Worm (Caenorhabditis elegans): ENCODE measurements around the gene raga-1.
A peak's percentile ranks its signal among the peaks of the same experiment; 100 is the strongest.

Gene raga-1

ce11 chrII:11293433-11293832, 7.7 kb upstream of the raga-1 start, which contains the start of gene C47G2.4 (continued):
- no peak for TF ChIP-seq F57C9.4 (tag; optimal IDR thresholded peaks at IDR 0.05)
- TF ChIP-seq snpc-3.4 (tag; optimal IDR thresholded peaks at IDR 0.05), result no peak
- 0 out of 2 replicates have a peak, but pooled peaks have one; percentile 38 for TF ChIP-seq pbrm-1 (GFP tag; IDR thresholded peaks at IDR 0.05)
- peak in 1 of 3 experiments; percentile 24 for TF ChIP-seq lin-35 (GFP tag; optimal IDR thresholded peaks at IDR 0.05)
- no peak for TF ChIP-seq ceh-40 (GFP tag; IDR thresholded peaks at IDR 0.05)
- TF ChIP-seq bed-2 (GFP tag; IDR thresholded peaks at IDR 0.05), result no peak
- no peak for TF ChIP-seq aptf-2 (GFP tag; conservative IDR thresholded peaks at IDR 0.05)

ce11 chrII:11297217-11297738, 3.9 kb upstream of the raga-1 start, which contains the start of gene saps-1:
Gene saps-1 (plus strand): TSS chrII:11297688.
- 0 out of 2 replicates have a peak, but pooled peaks have one; percentile 12 for TF ChIP-seq B0019.2 (GFP tag; conservative IDR thresholded peaks at IDR 0.05)
- peak; percentile 56 for TF ChIP-seq tbp1 (GFP tag; optimal IDR thresholded peaks at IDR 0.05)
- peak; percentile 18 for TF ChIP-seq snpc-1.1 (tag; optimal IDR thresholded peaks at IDR 0.05; ENCODE audit: insufficient read depth)
- TF ChIP-seq athp-1 (tag; optimal IDR thresholded peaks at IDR 0.05), result peak; percentile 30
- peak; percentile 84 for TF ChIP-seq ceh-91 (GFP tag; IDR thresholded peaks at IDR 0.05)
- peak; percentile 80 for TF ChIP-seq D2030.7 (GFP tag; IDR thresholded peaks at IDR 0.05)
- TF ChIP-seq madf-8 (GFP tag; conservative IDR thresholded peaks at IDR 0.05), result peak; percentile 95
- 0 out of 2 replicates have a peak, but pooled peaks have one; percentile 35 for TF ChIP-seq madf-3 (GFP tag; IDR thresholded peaks at IDR 0.05)
- TF ChIP-seq let-526 (GFP tag; IDR thresholded peaks at IDR 0.05), result no peak
- no peak for TF ChIP-seq F57C9.4 (tag; optimal IDR thresholded peaks at IDR 0.05)
- peak; percentile 60 for TF ChIP-seq attf-5 (GFP tag; optimal IDR thresholded peaks at IDR 0.05)
- TF ChIP-seq F52B5.7 (tag; optimal IDR thresholded peaks at IDR 0.05), result no peak
- TF ChIP-seq snpc-3.4 (tag; optimal IDR thresholded peaks at IDR 0.05), result peak; percentile 54
- TF ChIP-seq lin-35 (GFP tag; optimal IDR thresholded peaks at IDR 0.05), result peak in 1 of 3 experiments; percentile 21
- TF ChIP-seq lin-54 (GFP tag; optimal IDR thresholded peaks at IDR 0.05), result peak; percentile 68
- no peak for TF ChIP-seq lsy-27 (tag; optimal IDR thresholded peaks at IDR 0.05; ENCODE audit: borderline replicate concordance, insufficient read depth)
- TF ChIP-seq unc-62 (GFP tag; optimal IDR thresholded peaks at IDR 0.05), result no peak
- peak; percentile 92 for TF ChIP-seq xnd-1 (tag; optimal IDR thresholded peaks at IDR 0.05)
- TF ChIP-seq let-607 (tag; optimal IDR thresholded peaks at IDR 0.05), result no peak
- TF ChIP-seq rcor-1 (GFP tag; IDR thresholded peaks at IDR 0.05), result peak; percentile 53; the same call in 1 of the 2 replicates
- no peak for TF ChIP-seq F57A8.1 (GFP tag; optimal IDR thresholded peaks at IDR 0.05)
- no peak for TF ChIP-seq him-1 (tag; optimal IDR thresholded peaks at IDR 0.05)
- no peak for TF ChIP-seq snpc-4 (GFP tag; optimal IDR thresholded peaks at IDR 0.05)
- peak in 2 of 4 experiments; percentile 12 to 44 for TF ChIP-seq snpc-4 (tag; optimal IDR thresholded peaks at IDR 0.05)
- TF ChIP-seq tlf-1 (GFP tag; optimal IDR thresholded peaks at IDR 0.05), result peak; percentile 22
- TF ChIP-seq B0336.3 (GFP tag; IDR thresholded peaks at IDR 0.05), result 0 out of 2 replicates have a peak, but pooled peaks have one; percentile 40
- no peak for TF ChIP-seq egl-18 (GFP tag; IDR thresholded peaks at IDR 0.05)
- TF ChIP-seq efl-1 (GFP tag; optimal IDR thresholded peaks at IDR 0.05), result peak; percentile 87
- peak; percentile 76 for TF ChIP-seq F33H1.4 (GFP tag; IDR thresholded peaks at IDR 0.05)
- TF ChIP-seq madf-6 (GFP tag; IDR thresholded peaks at IDR 0.05), result peak; percentile 97
- TF ChIP-seq Y53G8AR.9 (GFP tag; conservative IDR thresholded peaks at IDR 0.05), result no peak
- TF ChIP-seq hmg-1.2 (GFP tag; IDR thresholded peaks at IDR 0.05), result peak; percentile 39; the same call in 1 of the 2 replicates
- peak; percentile 1 for TF ChIP-seq hrde-1 (tag; optimal IDR thresholded peaks at IDR 0.05; ENCODE audit: borderline replicate concordance)
- peak; percentile 55; the same call in 1 of the 2 replicates for TF ChIP-seq cebp-1 (GFP tag; IDR thresholded peaks at IDR 0.05)
- TF ChIP-seq cebp-1 (tag; optimal IDR thresholded peaks at IDR 0.05), result peak; percentile 87
- TF ChIP-seq lsl-1 (GFP tag; optimal IDR thresholded peaks at IDR 0.05), result peak; percentile 95
- no peak for TF ChIP-seq hlh-12 (tag; optimal IDR thresholded peaks at IDR 0.05)
- peak; percentile 8 for TF ChIP-seq ceh-27 (GFP tag; optimal IDR thresholded peaks at IDR 0.05)
- TF ChIP-seq pha-4 (tag; optimal IDR thresholded peaks at IDR 0.05), result no peak
- 0 out of 2 replicates have a peak, but pooled peaks have one; percentile 44 for TF ChIP-seq nfyb-1 (GFP tag; IDR thresholded peaks at IDR 0.05)
- peak; percentile 76 for TF ChIP-seq mcd-1 (GFP tag; IDR thresholded peaks at IDR 0.05)

All from whole organism, young adult.